Fruit fly (Drosophila melanogaster): ENCODE data around the gene mura.

mura gene

dm6 chr3R:9532437-9533180 lies 19.0 kb downstream of the mura start, which contains the start of gene by (continued):
- TF ChIP-seq exex (tag; optimal IDR thresholded peaks at IDR 0.05) (peak; percentile 76), scrt (GFP tag; optimal IDR thresholded peaks at IDR 0.05) (no peak), Ets65A (GFP tag) (no peak), CG2889 (GFP tag; IDR thresholded peaks at IDR 0.05) (no peak), CG3065 (GFP tag; optimal IDR thresholded peaks at IDR 0.05) (no peak), pnt (GFP tag; optimal IDR thresholded peaks at IDR 0.05) (no peak), pfk (GFP tag; optimal IDR thresholded peaks at IDR 0.05) (peak; percentile 19), Six4 (GFP tag; optimal IDR thresholded peaks at IDR 0.05) (no peak)

- no peak for TF ChIP-seq CG10321 (GFP tag; IDR thresholded peaks at IDR 0.05)
- TF ChIP-seq B-H1 (GFP tag; IDR thresholded peaks at IDR 0.05), result no peak
- TF ChIP-seq CG14014 (GFP tag; IDR thresholded peaks at IDR 0.05), result no peak
- TF ChIP-seq CG6654 (GFP tag; optimal IDR thresholded peaks at IDR 0.05), result no peak
- TF ChIP-seq BEAF-32 (GFP tag; optimal IDR thresholded peaks at IDR 0.05), result no peak
- TF ChIP-seq dmrt11E (tag; optimal IDR thresholded peaks at IDR 0.05), result no peak
- no peak for TF ChIP-seq Adf1 (GFP tag; IDR thresholded peaks at IDR 0.05)
- TF ChIP-seq Rfx (GFP tag; IDR thresholded peaks at IDR 0.05), result no peak
- no peak for TF ChIP-seq grau (tag; optimal IDR thresholded peaks at IDR 0.05)
- TF ChIP-seq CG11723 (GFP tag; optimal IDR thresholded peaks at IDR 0.05), result no peak
- TF ChIP-seq ranshi (GFP tag; IDR thresholded peaks at IDR 0.05), result no peak
- no peak for TF ChIP-seq ase (GFP tag; IDR thresholded peaks at IDR 0.05)
- peak; percentile 37 for TF ChIP-seq CG17568 (GFP tag; optimal IDR thresholded peaks at IDR 0.05)
- peak in 1 of 2 experiments; percentile 60 for TF ChIP-seq Pdp1 (GFP tag; optimal IDR thresholded peaks at IDR 0.05)
- TF ChIP-seq Fer2 (tag; optimal IDR thresholded peaks at IDR 0.05), result no peak
- no peak for TF ChIP-seq Eip74EF (GFP tag; optimal IDR thresholded peaks at IDR 0.05)
- TF ChIP-seq CG17328 (GFP tag; IDR thresholded peaks at IDR 0.05), result no peak
- TF ChIP-seq CG2875 (GFP tag; optimal IDR thresholded peaks at IDR 0.05), result no peak
- TF ChIP-seq CG2678 (tag; optimal IDR thresholded peaks at IDR 0.05), result peak; percentile 8
- TF ChIP-seq CG4820 (GFP tag; optimal IDR thresholded peaks at IDR 0.05), result no peak
- TF ChIP-seq esg (GFP tag; conservative IDR thresholded peaks at IDR 0.05), result no peak
- no peak for TF ChIP-seq caup (GFP tag; optimal IDR thresholded peaks at IDR 0.05; ENCODE audit: severe bottlenecking)
- no peak for TF ChIP-seq hb (GFP tag; IDR thresholded peaks at IDR 0.05; ENCODE audit: partially characterized antibody)
- no peak for TF ChIP-seq Myb (GFP tag; optimal IDR thresholded peaks at IDR 0.05)
- TF ChIP-seq CG10565 (GFP tag; optimal IDR thresholded peaks at IDR 0.05), result no peak
- peak; percentile 10 for TF ChIP-seq NfI (GFP tag; optimal IDR thresholded peaks at IDR 0.05)
- no peak for TF ChIP-seq Hand (GFP tag; optimal IDR thresholded peaks at IDR 0.05)
- TF ChIP-seq CG13775 (GFP tag; optimal IDR thresholded peaks at IDR 0.05), result no peak
- TF ChIP-seq CG12299 (tag; optimal IDR thresholded peaks at IDR 0.05), result no peak
- TF ChIP-seq CG4707 (GFP tag; optimal IDR thresholded peaks at IDR 0.05), result no peak
- no peak for TF ChIP-seq ash1 (GFP tag; optimal IDR thresholded peaks at IDR 0.05)
- TF ChIP-seq chinmo (GFP tag; IDR thresholded peaks at IDR 0.05; ENCODE audit: partially characterized antibody), result 0 out of 4 replicates have a peak, but pooled peaks have one; percentile 32
- TF ChIP-seq CG8765 (GFP tag; IDR thresholded peaks at IDR 0.05), result no peak
- peak; percentile 2 for TF ChIP-seq Sox100B (GFP tag; optimal IDR thresholded peaks at IDR 0.05)
- no peak for TF ChIP-seq CG10209 (GFP tag; optimal IDR thresholded peaks at IDR 0.05)
- no peak for TF ChIP-seq CG4854 (GFP tag; optimal IDR thresholded peaks at IDR 0.05)
- no peak for TF ChIP-seq CkIIα-i1 (GFP tag; IDR thresholded peaks at IDR 0.05)
- TF ChIP-seq lov (optimal IDR thresholded peaks at IDR 0.05), result no peak
- TF ChIP-seq lov (GFP tag; IDR thresholded peaks at IDR 0.05), result no peak
- TF ChIP-seq Dek (tag; optimal IDR thresholded peaks at IDR 0.05), result peak; percentile 3
Observed at dm6 chr3R:9529913-9530312, 21.7 kb downstream of the mura start.
